Worm (Caenorhabditis elegans) whole organism, L1 larva: Measurements from ENCODE around the gene C02F4.4.

Experiments used
- C16A3.4 ChIP-seq: fragments of 150-350 bp; optimal IDR thresholded peaks from 2 replicates; lab custom pipeline; 2014; ENCODE audit warnings: missing biosample characterization, missing genetic modification characterization
- Y116A8C.19 ChIP-seq: sonication (generic microtip); optimal IDR thresholded peaks from 2 replicates; lab custom pipeline; 2016; ENCODE audit warnings: missing compliant biosample characterization, missing genetic modification characterization, borderline replicate concordance
- aly-2 ChIP-seq: fragments of 150-350 bp; optimal IDR thresholded peaks from 2 replicates; lab custom pipeline; 2014; ENCODE audit warnings: missing biosample characterization, missing genetic modification characterization
- ama-1 ChIP-seq: fragments of 150-350 bp; optimal IDR thresholded peaks from 2 replicates; lab custom pipeline; 2014
- ceh-8 ChIP-seq: fragments of 200-800 bp; sonication (Bioruptor generic); optimal IDR thresholded peaks from 2 replicates; lab custom pipeline; 2018; ENCODE audit warnings: mild to moderate bottlenecking, missing genetic modification characterization, moderate library complexity, missing compliant biosample characterization
- ceh-82 ChIP-seq, 3 experiments: fragments of 150-350 bp in 1 of 3; sonication (generic microtip) in 2 of 3; optimal IDR thresholded peaks; 2 replicates each; lab custom pipeline; 2014 to 2017; ENCODE audit warnings: missing biosample characterization in 3 of 3, missing genetic modification characterization in 3 of 3
- ces-1 ChIP-seq: fragments of 150-350 bp; optimal IDR thresholded peaks from 2 replicates; lab custom pipeline; 2014; ENCODE audit warnings: missing biosample characterization, missing genetic modification reagents, missing genetic modification characterization
- dsc-1 ChIP-seq: sonication (generic microtip); optimal IDR thresholded peaks from 2 replicates; lab custom pipeline; 2016; ENCODE audit warnings: mild to moderate bottlenecking, missing genetic modification characterization, missing compliant biosample characterization
- efl-1 ChIP-seq, 4 experiments: fragments of 150-350 bp; optimal IDR thresholded peaks in 3 of 4; peaks in 1 of 4; 1 replicate in 1 of 4; 2 replicates in 3 of 4; lab custom pipeline; 2014; ENCODE audit warnings: missing biosample characterization in 2 of 4, missing genetic modification characterization in 2 of 4, missing genetic modification reagents in 2 of 4
- efl-3 ChIP-seq: fragments of 200-800 bp; sonication (Bioruptor generic); optimal IDR thresholded peaks from 2 replicates; lab custom pipeline; 2018; ENCODE audit warnings: mild to moderate bottlenecking, missing genetic modification characterization, missing compliant biosample characterization
- elt-2 ChIP-seq: sonication (generic microtip); optimal IDR thresholded peaks from 2 replicates; lab custom pipeline; 2016; ENCODE audit warnings: missing genetic modification characterization, mild to moderate bottlenecking, inconsistent platforms, missing compliant biosample characterization, missing genetic modification reagents
- fkh-4 ChIP-seq: sonication (generic microtip); optimal IDR thresholded peaks from 2 replicates; lab custom pipeline; 2016; ENCODE audit warnings: missing compliant biosample characterization, missing genetic modification characterization, borderline replicate concordance
- hlh-4 ChIP-seq: sonication (generic microtip); optimal IDR thresholded peaks from 2 replicates; lab custom pipeline; 2016; ENCODE audit warnings: mild to moderate bottlenecking, missing genetic modification characterization, missing compliant biosample characterization
- irx-1 ChIP-seq: sonication (generic microtip); optimal IDR thresholded peaks from 2 replicates; lab custom pipeline; 2016; ENCODE audit warnings: missing genetic modification characterization, missing compliant biosample characterization
- jun-1 ChIP-seq: fragments of 150-350 bp; optimal IDR thresholded peaks from 2 replicates; lab custom pipeline; 2014; ENCODE audit warnings: missing biosample characterization, missing genetic modification reagents, missing genetic modification characterization
- lin-14 ChIP-seq: fragments of 200-800 bp; sonication (Bioruptor generic); optimal IDR thresholded peaks from 2 replicates; lab custom pipeline; 2018; ENCODE audit warnings: mild to moderate bottlenecking, missing genetic modification characterization, moderate library complexity, missing compliant biosample characterization
- lin-35 ChIP-seq, 2 experiments: fragments of 150-350 bp; optimal IDR thresholded peaks; 2 replicates each; lab custom pipeline; 2014; ENCODE audit warnings: missing biosample characterization in 2 of 2, missing genetic modification characterization in 2 of 2, missing genetic modification reagents in 2 of 2
- lir-3 ChIP-seq: sonication (generic microtip); optimal IDR thresholded peaks from 2 replicates; lab custom pipeline; 2016; ENCODE audit warnings: mild to moderate bottlenecking, missing genetic modification characterization, moderate library complexity, missing compliant biosample characterization; ENCODE audit not compliant: poor library complexity
- lsy-2 ChIP-seq, 2 experiments: fragments of 150-350 bp; optimal IDR thresholded peaks; 2 replicates each; lab custom pipeline; 2014; ENCODE audit warnings: missing biosample characterization in 2 of 2, missing genetic modification characterization in 2 of 2
- mab-9 ChIP-seq: fragments of 200-800 bp; sonication (Bioruptor generic); IDR thresholded peaks from 2 replicates; pipeline ENCODE4 v1.3.6; 2022; ENCODE audit warnings: missing genetic modification reagents, missing genetic modification characterization, missing compliant biosample characterization
- mdl-1 ChIP-seq, 2 experiments: fragments of 150-350 bp; optimal IDR thresholded peaks; 2 replicates each; lab custom pipeline; 2014 to 2017; ENCODE audit warnings: missing biosample characterization in 2 of 2, missing genetic modification characterization in 2 of 2, inconsistent platforms in 1 of 2
- mef-2 ChIP-seq: fragments of 150-350 bp; optimal IDR thresholded peaks from 2 replicates; lab custom pipeline; 2014; ENCODE audit warnings: missing biosample characterization, missing genetic modification characterization
- mep-1 ChIP-seq: fragments of 150-350 bp; optimal IDR thresholded peaks from 2 replicates; lab custom pipeline; 2014; ENCODE audit warnings: missing biosample characterization, missing genetic modification characterization
- nhr-20 ChIP-seq: sonication (generic microtip); optimal IDR thresholded peaks from 2 replicates; lab custom pipeline; 2016; ENCODE audit warnings: mild to moderate bottlenecking, missing genetic modification characterization, missing compliant biosample characterization
- nhr-47 ChIP-seq: sonication (generic microtip); optimal IDR thresholded peaks from 2 replicates; lab custom pipeline; 2016; ENCODE audit warnings: mild to moderate bottlenecking, missing genetic modification characterization, moderate library complexity, missing compliant biosample characterization
- nhr-71 ChIP-seq: sonication (generic microtip); optimal IDR thresholded peaks from 2 replicates; lab custom pipeline; 2016; ENCODE audit warnings: mild to moderate bottlenecking, missing genetic modification characterization, moderate library complexity, missing compliant biosample characterization
- nhr-77 ChIP-seq: fragments of 150-350 bp; optimal IDR thresholded peaks from 2 replicates; lab custom pipeline; 2014; ENCODE audit warnings: missing biosample characterization, missing genetic modification characterization
- nhr-90 ChIP-seq: sonication (generic microtip); optimal IDR thresholded peaks from 2 replicates; lab custom pipeline; 2016; ENCODE audit warnings: mild to moderate bottlenecking, missing genetic modification characterization, missing compliant biosample characterization; ENCODE audit not compliant: poor library complexity
- pag-3 ChIP-seq: sonication (generic microtip); optimal IDR thresholded peaks from 2 replicates; lab custom pipeline; 2017; ENCODE audit warnings: missing genetic modification characterization, mild to moderate bottlenecking, missing compliant biosample characterization, antibody characterized with exemption, borderline replicate concordance; ENCODE audit not compliant: insufficient read depth
- rnt-1 ChIP-seq: sonication (generic microtip); optimal IDR thresholded peaks from 2 replicates; lab custom pipeline; 2016; ENCODE audit warnings: mild to moderate bottlenecking, missing genetic modification characterization, moderate library complexity, missing compliant biosample characterization
- snu-23 ChIP-seq: sonication (generic microtip); optimal IDR thresholded peaks from 2 replicates; lab custom pipeline; 2016; ENCODE audit warnings: missing genetic modification characterization, missing compliant biosample characterization
- sox-4 ChIP-seq: sonication (generic microtip); optimal IDR thresholded peaks from 2 replicates; lab custom pipeline; 2016; ENCODE audit warnings: missing genetic modification characterization, missing compliant biosample characterization
- sup-37 ChIP-seq: fragments of 200-800 bp; sonication (Bioruptor generic); optimal IDR thresholded peaks from 2 replicates; lab custom pipeline; 2018; ENCODE audit warnings: mild to moderate bottlenecking, missing genetic modification characterization, missing compliant biosample characterization
- tlp-1 ChIP-seq: fragments of 150-350 bp; optimal IDR thresholded peaks from 2 replicates; lab custom pipeline; 2014; ENCODE audit warnings: missing biosample characterization, missing genetic modification characterization
- unc-130 ChIP-seq: fragments of 150-350 bp; optimal IDR thresholded peaks from 2 replicates; lab custom pipeline; 2017; ENCODE audit warnings: missing biosample characterization, missing genetic modification characterization, inconsistent platforms
- vab-15 ChIP-seq: sonication (generic microtip); optimal IDR thresholded peaks from 2 replicates; lab custom pipeline; 2017; ENCODE audit warnings: missing genotype, mild to moderate bottlenecking, missing genetic modification characterization, missing compliant biosample characterization
- xbp-1 ChIP-seq: sonication (generic microtip); optimal IDR thresholded peaks from 2 replicates; lab custom pipeline; 2016; ENCODE audit warnings: missing genetic modification characterization, missing compliant biosample characterization
- ztf-11 ChIP-seq, 2 experiments: sonication (generic microtip); optimal IDR thresholded peaks; 2 replicates each; lab custom pipeline; 2016 to 2017; ENCODE audit warnings: missing genetic modification characterization in 2 of 2, missing biosample characterization in 1 of 2, missing compliant biosample characterization in 1 of 2

C02F4.4 gene

ce11 chrIV:10513266-10513665 lies 1.8 kb downstream of the C02F4.4 start:
- TF ChIP-seq efl-3: no peak
- no peak for TF ChIP-seq nhr-71 (tag; lab: Kevin White, UChicago)
- peak; percentile 31 for TF ChIP-seq elt-2 (tag; lab: Kevin White, UChicago)
- no peak for TF ChIP-seq irx-1 (tag; lab: Kevin White, UChicago)

ce11 chrIV:10512752-10513151 lies 2.3 kb downstream of the C02F4.4 start:
- TF ChIP-seq lin-14 (peak; percentile 69), dsc-1 (tag; lab: Kevin White, UChicago) (peak; percentile 99), mef-2 (tag; lab: Kevin White, UChicago) (peak; percentile 10), unc-130 (tag; lab: Kevin White, UChicago) (peak; percentile 50), nhr-71 (tag; lab: Kevin White, UChicago) (peak; percentile 53), sox-4 (tag; lab: Kevin White, UChicago) (no peak), sup-37 (GFP tag; lab: Kevin White, UChicago) (no peak), ceh-82 (tag; optimal IDR thresholded peaks at IDR 0.05; lab: Kevin White, UChicago) (no peak), fkh-4 (tag; lab: Kevin White, UChicago) (peak; percentile 94), snu-23 (GFP tag; lab: Kevin White, UChicago) (peak; percentile 39), lsy-2 (tag; optimal IDR thresholded peaks at IDR 0.05; lab: Kevin White, UChicago) (peak in 1 of 2 experiments; percentile 40), ztf-11 (tag; optimal IDR thresholded peaks at IDR 0.05; lab: Kevin White, UChicago) (no peak), efl-1 (optimal IDR thresholded peaks at IDR 0.05; lab: Kevin White, UChicago) (no peak), efl-1 (GFP tag; optimal IDR thresholded peaks at IDR 0.05 in 1 of 2; lab: Kevin White, UChicago) (peak in 1 of 2 experiments; percentile 78), mep-1 (tag; lab: Kevin White, UChicago) (peak; percentile 41), pag-3 (peak; percentile 77), rnt-1 (tag; lab: Kevin White, UChicago) (peak; percentile 51), C16A3.4 (no peak)

DNA sequence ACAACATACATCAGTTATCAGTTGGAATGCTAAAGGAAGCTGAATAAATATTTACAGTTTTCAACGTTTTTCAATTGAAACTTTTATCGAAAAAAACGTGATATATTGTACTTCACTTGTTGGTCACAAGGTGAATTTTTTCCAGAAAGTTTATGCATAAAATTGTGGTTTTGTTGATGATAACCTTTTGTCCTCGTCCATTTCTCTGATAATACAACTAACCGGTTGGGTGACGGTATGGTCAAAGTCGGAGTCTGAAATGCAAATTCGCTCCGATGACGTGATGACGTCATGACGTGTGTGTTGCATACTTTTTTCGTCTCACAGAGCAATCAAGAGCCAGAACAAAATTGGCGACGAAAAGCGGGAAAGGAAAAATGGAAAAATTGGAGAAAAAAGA lies 3.6 kb downstream of the C02F4.4 start:
- TF ChIP-seq xbp-1 (tag; lab: Kevin White, UChicago) (no peak), ces-1 (no peak), nhr-90 (peak; percentile 3), ceh-8 (GFP tag; lab: Kevin White, UChicago) (no peak), lin-14 (peak; percentile 24), mab-9 (GFP tag; lab: Robert Waterston, UW) (no peak), aly-2 (tag; lab: Kevin White, UChicago) (no peak), mdl-1 (tag; optimal IDR thresholded peaks at IDR 0.05; lab: Kevin White, UChicago) (no peak), Y116A8C.19 (no peak), hlh-4 (tag; lab: Kevin White, UChicago) (no peak), lsy-2 (tag; optimal IDR thresholded peaks at IDR 0.05; lab: Kevin White, UChicago) (peak in 1 of 2 experiments; percentile 8), tlp-1 (tag; lab: Kevin White, UChicago) (no peak), efl-1 (optimal IDR thresholded peaks at IDR 0.05; lab: Kevin White, UChicago) (no peak), efl-1 (GFP tag; optimal IDR thresholded peaks at IDR 0.05 in 1 of 2; lab: Kevin White, UChicago) (peak in 1 of 2 experiments; percentile 82), lir-3 (no peak), nhr-71 (tag; lab: Kevin White, UChicago) (peak; percentile 57), nhr-20 (tag; lab: Kevin White, UChicago) (peak; percentile 15), nhr-47 (tag; lab: Kevin White, UChicago) (peak; percentile 20), elt-2 (tag; lab: Kevin White, UChicago) (peak; percentile 94), ama-1 (peak; percentile 4), ceh-82 (tag; optimal IDR thresholded peaks at IDR 0.05; lab: Kevin White, UChicago) (peak in 1 of 3 experiments; percentile 2), vab-15 (tag; lab: Kevin White, UChicago) (no peak), jun-1 (tag; lab: Kevin White, UChicago) (peak; percentile 14), lin-35 (GFP tag; optimal IDR thresholded peaks at IDR 0.05; lab: Kevin White, UChicago) (peak in 1 of 2 experiments; percentile 44), nhr-77 (tag; lab: Kevin White, UChicago) (no peak)
